Fruit fly (Drosophila melanogaster) whole organism, pupa: ENCODE results near the gene CG15892.

ENCODE experiments used
- CG10348 ChIP-seq: fragments of 200-800 bp; sonication (Bioruptor generic); IDR thresholded peaks from 2 replicates; pipeline ENCODE4 v1.3.6; 2022; ENCODE audit warnings: missing biosample characterization, missing genetic modification characterization
- CG12605 ChIP-seq: fragments of 200-800 bp; sonication (Bioruptor generic); IDR thresholded peaks from 2 replicates; pipeline ENCODE4 v1.3.6; 2022; ENCODE audit warnings: missing biosample characterization, missing genetic modification characterization
- CG13204 ChIP-seq: fragments of 200-800 bp; sonication (Bioruptor generic); optimal IDR thresholded peaks from 2 replicates; lab custom pipeline; 2018; ENCODE audit warnings: missing biosample characterization, mild to moderate bottlenecking, missing genetic modification characterization, moderate library complexity
- CG17806 ChIP-seq: fragments of 200-800 bp; sonication (Bioruptor generic); optimal IDR thresholded peaks from 2 replicates; lab custom pipeline; 2018; ENCODE audit warnings: missing biosample characterization, mild to moderate bottlenecking, missing genetic modification characterization, moderate library complexity
- CG4496 ChIP-seq: fragments of 200-800 bp; sonication (Bioruptor generic); IDR thresholded peaks from 3 replicates; pipeline ENCODE4 v1.3.6; 2022; ENCODE audit warnings: missing biosample characterization, missing genetic modification characterization
- CG8159 ChIP-seq: fragments of 200-800 bp; sonication (Bioruptor generic); optimal IDR thresholded peaks from 3 replicates; lab custom pipeline; 2018; ENCODE audit warnings: missing biosample characterization, mild to moderate bottlenecking, missing genetic modification characterization, moderate library complexity
- EcR ChIP-seq: fragments of 200-800 bp; sonication (Bioruptor generic); optimal IDR thresholded peaks from 3 replicates; lab custom pipeline; 2019; ENCODE audit warnings: missing biosample characterization, missing genetic modification characterization, mild to moderate bottlenecking, moderate library complexity, missing genetic modification reagents
- Pif1B ChIP-seq: fragments of 200-800 bp; sonication (Bioruptor generic); optimal IDR thresholded peaks from 3 replicates; lab custom pipeline; 2016; ENCODE audit warnings: missing biosample characterization, missing genetic modification characterization
- fd96Ca ChIP-seq: fragments of 200-800 bp; sonication (Bioruptor generic); IDR thresholded peaks from 3 replicates; pipeline ENCODE4 v1.3.6; 2022; ENCODE audit warnings: missing biosample characterization, missing genetic modification characterization

dm6 chrX:6301052-6301451, 6.9 kb upstream of the CG15892 start, which contains the start of gene CG12219:
- TF ChIP-seq CG10348 (GFP tag; lab: Robert Waterston, UW) (no peak), fd96Ca (GFP tag; lab: Robert Waterston, UW) (no peak), CG4496 (no peak), CG8159 (tag; lab: Kevin White, UChicago) (no peak), EcR (GFP tag; lab: Kevin White, UChicago) (no peak), CG17806 (no peak), Pif1B (GFP tag; lab: Kevin White, UChicago) (no peak), CG12605 (GFP tag; lab: Robert Waterston, UW) (no peak), CG13204 (GFP tag; lab: Kevin White, UChicago) (no peak)
